Fruit fly (Drosophila melanogaster): ENCODE measurements around the gene CG12288.

The CG12288 gene

DNA sequence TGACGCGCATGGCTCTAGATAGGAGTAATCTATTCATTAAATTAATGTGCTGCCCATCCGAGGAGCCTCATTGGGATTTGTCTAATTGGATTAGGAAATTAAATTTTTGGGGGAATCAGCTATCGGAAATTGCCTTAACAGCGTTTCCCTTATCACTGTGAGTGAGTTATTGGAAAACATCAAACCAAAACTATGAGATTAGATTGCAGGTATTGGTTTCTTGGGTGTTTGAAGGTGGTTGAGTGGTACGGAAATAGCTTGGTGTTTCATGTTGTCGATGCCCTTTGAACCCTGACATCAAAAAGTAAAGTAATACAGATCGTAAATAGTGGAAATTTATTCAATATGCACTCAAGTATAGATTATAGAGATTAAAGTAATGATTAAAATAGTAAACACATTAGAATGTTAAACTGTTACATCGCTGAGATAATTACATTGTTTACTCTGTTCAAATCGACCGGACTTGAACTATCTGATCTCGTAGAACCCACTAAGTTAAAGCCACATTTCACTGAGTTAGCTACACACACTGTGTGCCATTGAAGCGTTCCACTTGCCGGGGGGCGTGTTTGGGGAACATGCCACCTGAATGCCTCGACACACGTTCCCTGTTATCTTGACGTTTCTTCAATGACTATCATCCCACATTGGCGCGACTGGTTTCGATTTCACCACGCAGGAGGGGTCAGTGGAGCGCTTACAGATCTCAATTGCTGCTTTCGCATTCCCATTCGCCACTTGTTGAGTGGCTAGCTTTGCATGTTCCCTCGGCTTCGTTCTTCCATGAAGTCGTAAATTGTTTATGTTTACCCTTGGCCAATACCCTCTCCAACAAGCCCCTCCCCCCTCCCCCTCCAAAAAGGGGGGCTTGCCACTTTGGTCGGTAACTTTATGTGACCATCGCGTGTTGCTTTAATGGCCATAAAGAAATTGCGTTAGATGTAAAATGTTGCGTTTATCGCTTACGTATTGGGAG is 18.9 kb downstream of the CG12288 start (continued):
- TF ChIP-seq Hsf (GFP tag; optimal IDR thresholded peaks at IDR 0.05) (no peak), croc (GFP tag; conservative IDR thresholded peaks at IDR 0.05) (no peak), CG30403 (GFP tag; optimal IDR thresholded peaks at IDR 0.05) (no peak), Hmr (GFP tag; optimal IDR thresholded peaks at IDR 0.05) (peak; percentile 8), Drgx (GFP tag; IDR thresholded peaks at IDR 0.05) (peak; percentile 17; the same call in 1 of the 2 replicates), CG7928 (GFP tag; optimal IDR thresholded peaks at IDR 0.05) (no peak), ERR (GFP tag; optimal IDR thresholded peaks at IDR 0.05) (no peak)

DNA sequence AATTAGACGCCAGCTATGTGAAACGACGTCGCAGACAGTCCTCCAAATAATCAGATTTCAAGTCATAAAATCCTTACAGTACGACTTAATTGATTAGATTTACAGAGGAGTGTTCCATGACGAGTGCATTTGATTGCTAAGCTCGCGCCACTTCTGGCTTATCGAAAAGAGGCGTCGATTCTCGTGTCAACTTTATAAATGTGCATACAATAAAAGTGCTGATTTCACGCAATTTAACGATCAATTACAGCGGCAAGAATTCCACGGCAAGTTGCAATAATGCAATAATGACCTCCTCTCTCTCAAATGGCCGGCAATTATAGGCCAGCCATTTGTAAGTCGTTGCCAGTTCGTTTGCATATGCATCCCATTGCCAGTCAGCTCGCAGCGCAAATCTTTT is 19.6 kb downstream of the CG12288 start:
- TF ChIP-seq CG9797 (GFP tag; optimal IDR thresholded peaks at IDR 0.05) = no peak
- TF ChIP-seq CG11504 (tag; optimal IDR thresholded peaks at IDR 0.05) = no peak
- no peak for TF ChIP-seq ato (GFP tag; IDR thresholded peaks at IDR 0.05; ENCODE audit: partially characterized antibody)
- TF ChIP-seq Hey (tag; optimal IDR thresholded peaks at IDR 0.05) = no peak
- no peak for TF ChIP-seq CG6813 (GFP tag; optimal IDR thresholded peaks at IDR 0.05)
- no peak for TF ChIP-seq gro (GFP tag; optimal IDR thresholded peaks at IDR 0.05)
- no peak for TF ChIP-seq GATAe (GFP tag; conservative IDR thresholded peaks at IDR 0.05)
- no peak for TF ChIP-seq CG18619 (GFP tag; optimal IDR thresholded peaks at IDR 0.05)
- TF ChIP-seq dmrt99B (tag; optimal IDR thresholded peaks at IDR 0.05) = no peak
- TF ChIP-seq CG15696 (tag; optimal IDR thresholded peaks at IDR 0.05) = no peak
- TF ChIP-seq zen2 (GFP tag; IDR thresholded peaks at IDR 0.05; ENCODE audit: partially characterized antibody) = no peak
- TF ChIP-seq Dip2 (GFP tag; IDR thresholded peaks at IDR 0.05) = no peak
- no peak for TF ChIP-seq CG11247 (GFP tag; IDR thresholded peaks at IDR 0.05)
- no peak for TF ChIP-seq hbn (GFP tag; IDR thresholded peaks at IDR 0.05; ENCODE audit: partially characterized antibody)
- no peak for TF ChIP-seq pfk (GFP tag; optimal IDR thresholded peaks at IDR 0.05)
- no peak for TF ChIP-seq gce (GFP tag; IDR thresholded peaks at IDR 0.05)
- TF ChIP-seq E2f2 (GFP tag; IDR thresholded peaks at IDR 0.05) = no peak

DNA sequence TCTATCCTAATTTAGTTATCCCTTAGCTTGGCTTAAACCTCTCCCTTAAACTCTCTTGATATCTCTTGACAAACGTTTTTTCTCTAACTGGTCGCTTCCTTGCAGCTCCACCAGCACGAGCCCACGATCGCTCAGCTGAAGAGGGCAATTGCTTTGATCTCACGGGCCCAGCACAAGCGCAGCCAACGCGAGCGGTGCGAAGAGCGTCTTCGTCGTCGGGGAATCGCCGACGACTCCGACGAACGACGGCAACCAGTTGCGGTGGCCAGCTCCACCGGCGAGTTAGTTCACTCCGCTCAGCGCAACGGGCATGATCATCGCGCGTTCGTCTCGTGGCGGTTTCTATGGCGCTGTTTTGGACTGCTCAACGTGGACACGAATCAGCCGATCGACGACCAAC is 21.1 kb downstream of the CG12288 start:
- peak; percentile 84 for TF ChIP-seq CG10543 (GFP tag; optimal IDR thresholded peaks at IDR 0.05)
- peak; percentile 42; the same call in 1 of the 2 replicates for TF ChIP-seq Drgx (GFP tag; IDR thresholded peaks at IDR 0.05)
- peak; percentile 47; the same call in 1 of the 2 replicates for TF ChIP-seq bbx (GFP tag; IDR thresholded peaks at IDR 0.05; ENCODE audit: partially characterized antibody)
- peak; percentile 17 for TF ChIP-seq cwo (GFP tag; optimal IDR thresholded peaks at IDR 0.05)
- TF ChIP-seq CG17328 (GFP tag; IDR thresholded peaks at IDR 0.05) = peak; percentile 42; the same call in 1 of the 2 replicates
- peak; percentile 47; the same call in 1 of the 3 replicates for TF ChIP-seq ken (GFP tag; IDR thresholded peaks at IDR 0.05)
- no peak for TF ChIP-seq ems (GFP tag; optimal IDR thresholded peaks at IDR 0.05)
- no peak for TF ChIP-seq chif (GFP tag; optimal IDR thresholded peaks at IDR 0.05)
- TF ChIP-seq CG32772 (GFP tag; IDR thresholded peaks at IDR 0.05) = no peak
- TF ChIP-seq sug (tag; optimal IDR thresholded peaks at IDR 0.05) = peak; percentile 43
- peak; percentile 44 for TF ChIP-seq lab (GFP tag; optimal IDR thresholded peaks at IDR 0.05)
- TF ChIP-seq HmgZ (tag; optimal IDR thresholded peaks at IDR 0.05) = peak; percentile 36
- TF ChIP-seq nmo (GFP tag; optimal IDR thresholded peaks at IDR 0.05) = no peak
- TF ChIP-seq Trl (optimal IDR thresholded peaks at IDR 0.05) = peak; percentile 21 to 65
- TF ChIP-seq Trl (GFP tag; optimal IDR thresholded peaks at IDR 0.05) = peak; percentile 26
- 0 out of 3 replicates have a peak, but pooled peaks have one; percentile 37 for TF ChIP-seq Dbx (GFP tag; IDR thresholded peaks at IDR 0.05)
- peak; percentile 21; the same call in 1 of the 2 replicates for TF ChIP-seq sob (GFP tag; IDR thresholded peaks at IDR 0.05)
- TF ChIP-seq CG2712 (tag; optimal IDR thresholded peaks at IDR 0.05) = no peak
- TF ChIP-seq Adf1 (GFP tag; IDR thresholded peaks at IDR 0.05) = peak; percentile 32; the same call in 1 of the 2 replicates
- TF ChIP-seq CG34376 (GFP tag; optimal IDR thresholded peaks at IDR 0.05) = peak; percentile 54
- TF ChIP-seq CG5180 (GFP tag; optimal IDR thresholded peaks at IDR 0.05) = peak; percentile 4
- TF ChIP-seq Scr (GFP tag; IDR thresholded peaks at IDR 0.05; ENCODE audit: partially characterized antibody) = peak; percentile 33
- TF ChIP-seq Optix (GFP tag; IDR thresholded peaks at IDR 0.05) = no peak

All from whole organism, embryonic.